Worm (Caenorhabditis elegans) whole organism, young adult: ENCODE data around the gene coq-8.

Experiments used
- B0019.2 ChIP-seq: fragments of 200-800 bp; sonication (Bioruptor generic); conservative IDR thresholded peaks from 2 replicates; pipeline ENCODE4 v1.3.6; 2022; ENCODE audit warnings: missing genetic modification reagents, missing genetic modification characterization, missing compliant biosample characterization
- F22D6.2 ChIP-seq: sonication (generic microtip); optimal IDR thresholded peaks from 2 replicates; lab custom pipeline; 2016; ENCODE audit warnings: mild to moderate bottlenecking, missing genetic modification characterization, missing compliant biosample characterization
- F33H1.4 ChIP-seq: fragments of 200-800 bp; sonication (Bioruptor generic); IDR thresholded peaks from 2 replicates; pipeline ENCODE4 v1.3.6; 2022; ENCODE audit warnings: missing genetic modification reagents, missing genetic modification characterization, missing compliant biosample characterization
- F57C9.4 ChIP-seq: sonication (generic microtip); optimal IDR thresholded peaks from 2 replicates; lab custom pipeline; 2017; ENCODE audit warnings: mild to moderate bottlenecking, missing genetic modification characterization, missing compliant biosample characterization
- T07F8.4 ChIP-seq: sonication (generic microtip); optimal IDR thresholded peaks from 2 replicates; lab custom pipeline; 2016; ENCODE audit warnings: mild to moderate bottlenecking, missing genetic modification characterization, moderate library complexity, missing compliant biosample characterization
- ama-1 ChIP-seq, 3 experiments: fragments of 150-350 bp in 1 of 3; sonication (generic microtip) in 2 of 3; optimal IDR thresholded peaks; 2 replicates each; lab custom pipeline; 2014 to 2018; ENCODE audit warnings: missing biosample characterization in 2 of 3, missing genetic modification characterization in 2 of 3, missing genetic modification reagents in 2 of 3
- atf-7 ChIP-seq: sonication (generic microtip); optimal IDR thresholded peaks from 2 replicates; lab custom pipeline; 2017; ENCODE audit warnings: mild to moderate bottlenecking, missing genetic modification characterization, missing compliant biosample characterization
- athp-1 ChIP-seq: sonication (generic microtip); optimal IDR thresholded peaks from 2 replicates; lab custom pipeline; 2017; ENCODE audit warnings: mild to moderate bottlenecking, missing genetic modification characterization, missing compliant biosample characterization
- attf-3 ChIP-seq: fragments of 200-800 bp; sonication (Bioruptor generic); conservative IDR thresholded peaks from 2 replicates; pipeline ENCODE4 v1.3.6; 2022; ENCODE audit warnings: missing genetic modification reagents, missing genetic modification characterization, missing compliant biosample characterization
- bed-1 ChIP-seq: fragments of 200-800 bp; sonication (Bioruptor generic); IDR thresholded peaks from 2 replicates; pipeline ENCODE4 v1.3.6; 2022; ENCODE audit warnings: missing genetic modification reagents, missing genetic modification characterization, missing compliant biosample characterization
- ccch-3 ChIP-seq: fragments of 200-800 bp; sonication (Bioruptor generic); optimal IDR thresholded peaks from 2 replicates; lab custom pipeline; 2018; ENCODE audit warnings: mild to moderate bottlenecking, missing genetic modification characterization, missing compliant biosample characterization
- cebp-2 ChIP-seq: fragments of 200-800 bp; sonication (Bioruptor generic); IDR thresholded peaks from 2 replicates; pipeline ENCODE4 v1.3.6; 2022; ENCODE audit warnings: missing genetic modification characterization, missing compliant biosample characterization
- ceh-58 ChIP-seq: fragments of 200-800 bp; sonication (Bioruptor generic); IDR thresholded peaks from 2 replicates; pipeline ENCODE4 v1.3.6; 2022; ENCODE audit warnings: missing genetic modification characterization, missing compliant biosample characterization
- ceh-91 ChIP-seq: fragments of 200-800 bp; sonication (Bioruptor generic); IDR thresholded peaks from 2 replicates; pipeline ENCODE4 v1.3.6; 2022; ENCODE audit warnings: missing genetic modification reagents, missing genetic modification characterization, missing compliant biosample characterization
- die-1 ChIP-seq: sonication (generic microtip); optimal IDR thresholded peaks from 2 replicates; lab custom pipeline; 2016; ENCODE audit warnings: missing genotype, mild to moderate bottlenecking, missing genetic modification characterization, missing compliant biosample characterization
- dox-1 ChIP-seq: fragments of 200-800 bp; sonication (Bioruptor generic); IDR thresholded peaks from 2 replicates; pipeline ENCODE4 v1.3.6; 2022; ENCODE audit warnings: missing genetic modification reagents, missing genetic modification characterization, missing compliant biosample characterization
- ets-4 ChIP-seq: fragments of 200-800 bp; sonication (Bioruptor generic); optimal IDR thresholded peaks from 2 replicates; lab custom pipeline; 2018; ENCODE audit warnings: mild to moderate bottlenecking, missing genetic modification characterization, missing compliant biosample characterization
- gei-17 ChIP-seq: fragments of 200-800 bp; sonication (Bioruptor generic); optimal IDR thresholded peaks from 2 replicates; lab custom pipeline; 2018; ENCODE audit warnings: mild to moderate bottlenecking, missing genetic modification characterization, missing compliant biosample characterization
- hlh-12 ChIP-seq: sonication (generic microtip); optimal IDR thresholded peaks from 2 replicates; lab custom pipeline; 2016; ENCODE audit warnings: missing genetic modification characterization, missing compliant biosample characterization
- hmg-1.2 ChIP-seq: fragments of 200-800 bp; sonication (Bioruptor generic); IDR thresholded peaks from 2 replicates; pipeline ENCODE4 v1.3.6; 2022; ENCODE audit warnings: missing genetic modification reagents, missing genetic modification characterization, missing compliant biosample characterization
- hsf-1 ChIP-seq: fragments of 200-800 bp; sonication (Bioruptor generic); IDR thresholded peaks from 2 replicates; pipeline ENCODE4 v1.3.6; 2022; ENCODE audit warnings: missing genetic modification reagents, missing genetic modification characterization, missing compliant biosample characterization
- let-526 ChIP-seq: fragments of 200-800 bp; sonication (Bioruptor generic); IDR thresholded peaks from 2 replicates; pipeline ENCODE4 v1.3.6; 2022; ENCODE audit warnings: missing genetic modification reagents, missing genetic modification characterization, missing compliant biosample characterization
- lin-54 ChIP-seq: fragments of 200-800 bp; sonication (Bioruptor generic); optimal IDR thresholded peaks from 2 replicates; lab custom pipeline; 2018; ENCODE audit warnings: mild to moderate bottlenecking, missing genetic modification characterization, missing compliant biosample characterization
- lsl-1 ChIP-seq: fragments of 200-800 bp; sonication (Bioruptor generic); optimal IDR thresholded peaks from 2 replicates; lab custom pipeline; 2018; ENCODE audit warnings: mild to moderate bottlenecking, missing genetic modification characterization, moderate library complexity, missing compliant biosample characterization
- madf-6 ChIP-seq: fragments of 200-800 bp; sonication (Bioruptor generic); IDR thresholded peaks from 2 replicates; pipeline ENCODE4 v1.3.6; 2022; ENCODE audit warnings: missing genetic modification reagents, missing genetic modification characterization, missing compliant biosample characterization
- madf-8 ChIP-seq: fragments of 200-800 bp; sonication (Bioruptor generic); conservative IDR thresholded peaks from 2 replicates; pipeline ENCODE4 v1.3.6; 2022; ENCODE audit warnings: missing genetic modification reagents, missing genetic modification characterization, missing compliant biosample characterization
- mcd-1 ChIP-seq: fragments of 200-800 bp; sonication (Bioruptor generic); IDR thresholded peaks from 2 replicates; pipeline ENCODE4 v1.3.6; 2022; ENCODE audit warnings: missing genetic modification reagents, missing genetic modification characterization, missing compliant biosample characterization
- mxl-1 ChIP-seq: sonication (generic microtip); optimal IDR thresholded peaks from 2 replicates; lab custom pipeline; 2016; ENCODE audit warnings: missing genetic modification characterization, missing compliant biosample characterization
- nhr-179 ChIP-seq: sonication (generic microtip); optimal IDR thresholded peaks from 2 replicates; lab custom pipeline; 2016; ENCODE audit warnings: mild to moderate bottlenecking, missing genetic modification characterization, missing compliant biosample characterization
- nhr-80 ChIP-seq: sonication (generic microtip); optimal IDR thresholded peaks from 2 replicates; lab custom pipeline; 2016; ENCODE audit warnings: missing genetic modification characterization, missing compliant biosample characterization
- pbrm-1 ChIP-seq: fragments of 200-800 bp; sonication (Bioruptor generic); IDR thresholded peaks from 2 replicates; pipeline ENCODE4 v1.3.6; 2022; ENCODE audit warnings: missing genetic modification reagents, missing genetic modification characterization, missing compliant biosample characterization
- pha-4 ChIP-seq: fragments of 150-350 bp; sonication (generic microtip); optimal IDR thresholded peaks from 2 replicates; lab custom pipeline; 2014; ENCODE audit warnings: missing biosample characterization, missing genetic modification reagents, missing genetic modification characterization
- rcor-1 ChIP-seq: fragments of 200-800 bp; sonication (Bioruptor generic); IDR thresholded peaks from 2 replicates; pipeline ENCODE4 v1.3.6; 2022; ENCODE audit warnings: missing genetic modification reagents, missing genetic modification characterization, missing compliant biosample characterization
- snpc-4 ChIP-seq, 5 experiments: fragments of 150-350 bp in 1 of 5; sonication (generic microtip) in 4 of 5; optimal IDR thresholded peaks; 2 replicates each; lab custom pipeline; 2014 to 2018; ENCODE audit warnings: missing genetic modification characterization in 5 of 5, missing biosample characterization in 3 of 5, antibody characterized with exemption in 2 of 5, mild to moderate bottlenecking in 2 of 5, missing compliant biosample characterization in 2 of 5, missing genotype in 2 of 5, moderate library complexity in 2 of 5, missing genetic modification reagents in 1 of 5
- tbp1 ChIP-seq: fragments of 200-800 bp; sonication (Bioruptor generic); optimal IDR thresholded peaks from 2 replicates; lab custom pipeline; 2018; ENCODE audit warnings: mild to moderate bottlenecking, missing genetic modification characterization, missing compliant biosample characterization
- unc-62 ChIP-seq: fragments of 150-350 bp; optimal IDR thresholded peaks from 2 replicates; lab custom pipeline; 2014; ENCODE audit warnings: missing biosample characterization, missing genetic modification reagents, missing genetic modification characterization
- xnd-1 ChIP-seq: sonication (generic microtip); optimal IDR thresholded peaks from 2 replicates; lab custom pipeline; 2016; ENCODE audit warnings: missing genotype, missing genetic modification reagents, missing genetic modification characterization, missing compliant biosample characterization
- ztf-18 ChIP-seq: sonication (generic microtip); optimal IDR thresholded peaks from 2 replicates; lab custom pipeline; 2016; ENCODE audit warnings: missing genotype, mild to moderate bottlenecking, missing genetic modification characterization, missing compliant biosample characterization
- ztf-6 ChIP-seq: fragments of 200-800 bp; sonication (Bioruptor generic); IDR thresholded peaks from 2 replicates; pipeline ENCODE4 v1.3.6; 2022; ENCODE audit warnings: missing genetic modification reagents, missing genetic modification characterization, missing compliant biosample characterization

The coq-8 gene

ce11 chrIII:4887291-4887690 is 24.1 kb downstream of the coq-8 start, which contains the start of gene clec-6:
TSS of gene clec-6 (minus strand) at chrIII:4887444.
- no peak for TF ChIP-seq athp-1 (tag; lab: Kevin White, UChicago)
- peak; percentile 41 for TF ChIP-seq nhr-80 (tag; lab: Kevin White, UChicago)

- TF ChIP-seq madf-6 (peak; percentile 90), ztf-18 (peak; percentile 21), lsl-1 (GFP tag; lab: Kevin White, UChicago) (peak; percentile 95), madf-8 (GFP tag; lab: Robert Waterston, UW) (peak; percentile 72), die-1 (no peak), T07F8.4 (tag; lab: Kevin White, UChicago) (no peak), F33H1.4 (peak; percentile 90), mcd-1 (GFP tag; lab: Robert Waterston, UW) (peak; percentile 26; the same call in 1 of the 2 replicates), lin-54 (GFP tag; lab: Kevin White, UChicago) (peak; percentile 12), xnd-1 (tag; lab: Kevin White, UChicago) (peak; percentile 84), nhr-179 (tag; lab: Kevin White, UChicago) (no peak), hmg-1.2 (GFP tag; lab: Robert Waterston, UW) (0 out of 2 replicates have a peak, but pooled peaks have one; percentile 14), ceh-91 (GFP tag; lab: Robert Waterston, UW) (peak; percentile 66; the same call in 1 of the 2 replicates), pbrm-1 (GFP tag; lab: Robert Waterston, UW) (no peak), dox-1 (GFP tag; lab: Robert Waterston, UW) (0 out of 2 replicates have a peak, but pooled peaks have one; percentile 8)
Measured at ce11 chrIII:4890997-4891396, 27.8 kb downstream of the coq-8 start, which contains the start of gene F26F4.5. TSS of gene F26F4.5 (minus strand) at chrIII:4891252.

- no peak for TF ChIP-seq hsf-1 (GFP tag; lab: Robert Waterston, UW)
- TF ChIP-seq F22D6.2 (tag; lab: Kevin White, UChicago): no peak
- TF ChIP-seq snpc-4 (GFP tag; optimal IDR thresholded peaks at IDR 0.05; lab: Kevin White, UChicago): no peak
- TF ChIP-seq snpc-4 (tag; optimal IDR thresholded peaks at IDR 0.05; lab: Kevin White, UChicago): no peak
- no peak for TF ChIP-seq rcor-1
- no peak for TF ChIP-seq atf-7
- no peak for TF ChIP-seq ccch-3
- TF ChIP-seq ets-4: no peak
- no peak for TF ChIP-seq ztf-18
- no peak for TF ChIP-seq ceh-58 (GFP tag; lab: Robert Waterston, UW)
- TF ChIP-seq F57C9.4 (tag; lab: Kevin White, UChicago): no peak
- no peak for TF ChIP-seq bed-1 (GFP tag; lab: Robert Waterston, UW)
- no peak for TF ChIP-seq pha-4 (tag; lab: Kevin White, UChicago)
- no peak for TF ChIP-seq ztf-6 (GFP tag; lab: Robert Waterston, UW)
- TF ChIP-seq mxl-1 (tag; lab: Kevin White, UChicago): no peak
- TF ChIP-seq B0019.2: no peak
- TF ChIP-seq hmg-1.2 (GFP tag; lab: Robert Waterston, UW): no peak
- no peak for TF ChIP-seq nhr-80 (tag; lab: Kevin White, UChicago)
- TF ChIP-seq tbp1 (GFP tag; lab: Kevin White, UChicago): no peak
- TF ChIP-seq nhr-179 (tag; lab: Kevin White, UChicago): no peak
- no peak for TF ChIP-seq gei-17 (GFP tag; lab: Kevin White, UChicago)
Measured at ce11 chrIII:4893540-4893939, 30.3 kb downstream of the coq-8 start, which contains the start of gene F26F4.6. TSS of gene F26F4.6 (minus strand) at chrIII:4893640.

ce11 chrIII:4895313-4895712 is 32.1 kb downstream of the coq-8 start:
- no peak for TF ChIP-seq athp-1 (tag; lab: Kevin White, UChicago)
- no peak for TF ChIP-seq hlh-12 (tag; lab: Kevin White, UChicago)
- no peak for TF ChIP-seq cebp-2 (GFP tag; lab: Robert Waterston, UW)
- TF ChIP-seq let-526: no peak
- TF ChIP-seq attf-3 (GFP tag; lab: Robert Waterston, UW): no peak
- no peak for TF ChIP-seq ama-1 (optimal IDR thresholded peaks at IDR 0.05; lab: Kevin White, UChicago)
- TF ChIP-seq ama-1 (GFP tag; optimal IDR thresholded peaks at IDR 0.05; lab: Kevin White, UChicago): no peak
- TF ChIP-seq snpc-4 (GFP tag; optimal IDR thresholded peaks at IDR 0.05; lab: Kevin White, UChicago): no peak
- TF ChIP-seq snpc-4 (tag; optimal IDR thresholded peaks at IDR 0.05; lab: Kevin White, UChicago): no peak
- no peak for TF ChIP-seq unc-62 (GFP tag; lab: Kevin White, UChicago)
